Fruit fly (Drosophila melanogaster) whole organism, embryonic: ENCODE measurements around the gene CG32121.

Source experiments
- Antp ChIP-seq: fragments of 200-800 bp; sonication (Bioruptor generic); optimal IDR thresholded peaks from 3 replicates; lab custom pipeline; 2016; ENCODE audit warnings: missing biosample characterization, missing genetic modification characterization
- CG1024 ChIP-seq: fragments of 200-800 bp; sonication (Bioruptor generic); IDR thresholded peaks from 2 replicates; pipeline ENCODE4 v1.3.6; 2022; ENCODE audit warnings: missing biosample characterization, missing genetic modification characterization
- CG10462 ChIP-seq: fragments of 200-800 bp; sonication (Bioruptor generic); optimal IDR thresholded peaks from 2 replicates; lab custom pipeline; 2016; ENCODE audit warnings: missing biosample characterization, missing genetic modification characterization
- CG10979 ChIP-seq: fragments of 200-800 bp; sonication (Bioruptor generic); optimal IDR thresholded peaks from 2 replicates; lab custom pipeline; 2018; ENCODE audit warnings: missing biosample characterization, mild to moderate bottlenecking, missing genetic modification characterization, moderate library complexity
- CG12769 ChIP-seq: fragments of 200-800 bp; sonication (Bioruptor generic); optimal IDR thresholded peaks from 2 replicates; lab custom pipeline; 2019; ENCODE audit warnings: missing biosample characterization, mild to moderate bottlenecking, missing genetic modification characterization, moderate library complexity
- CG13287 ChIP-seq: fragments of 200-800 bp; sonication (Bioruptor generic); IDR thresholded peaks from 2 replicates; pipeline ENCODE4 v1.3.6; 2022; ENCODE audit warnings: missing biosample characterization, missing genetic modification characterization; ENCODE audit not compliant: partially characterized antibody
- CG13424 ChIP-seq: fragments of 200-800 bp; sonication (Bioruptor generic); optimal IDR thresholded peaks from 2 replicates; lab custom pipeline; 2019; ENCODE audit warnings: missing biosample characterization, mild to moderate bottlenecking, missing genetic modification characterization, moderate library complexity
- CG13624 ChIP-seq: fragments of 200-800 bp; sonication (Bioruptor generic); optimal IDR thresholded peaks from 2 replicates; lab custom pipeline; 2016; ENCODE audit warnings: missing biosample characterization, missing genetic modification characterization
- CG15011 ChIP-seq: fragments of 200-800 bp; sonication (Bioruptor generic); optimal IDR thresholded peaks from 3 replicates; lab custom pipeline; 2018; ENCODE audit warnings: missing biosample characterization, mild to moderate bottlenecking, missing genetic modification characterization
- CG15696 ChIP-seq: fragments of 200-800 bp; sonication (Bioruptor generic); optimal IDR thresholded peaks from 2 replicates; lab custom pipeline; 2019; ENCODE audit warnings: missing biosample characterization, mild to moderate bottlenecking, missing genetic modification characterization, moderate library complexity
- CG17328 ChIP-seq: fragments of 200-800 bp; sonication (Bioruptor generic); IDR thresholded peaks from 2 replicates; pipeline ENCODE4 v1.3.6; 2022; ENCODE audit warnings: missing biosample characterization, missing genetic modification characterization
- CG17612 ChIP-seq: fragments of 200-800 bp; sonication (Bioruptor generic); IDR thresholded peaks from 2 replicates; pipeline ENCODE4 v1.3.6; 2022; ENCODE audit warnings: missing biosample characterization, missing genetic modification characterization
- CG1832 ChIP-seq: fragments of 200-800 bp; sonication (Bioruptor generic); optimal IDR thresholded peaks from 2 replicates; lab custom pipeline; 2017; ENCODE audit warnings: missing biosample characterization, mild to moderate bottlenecking, missing genetic modification characterization, inconsistent platforms
- CG2116 ChIP-seq: fragments of 200-800 bp; sonication (Bioruptor generic); optimal IDR thresholded peaks from 3 replicates; lab custom pipeline; 2018; ENCODE audit warnings: missing biosample characterization, mild to moderate bottlenecking, missing genetic modification characterization
- CG30403 ChIP-seq: fragments of 200-800 bp; sonication (Bioruptor generic); optimal IDR thresholded peaks from 3 replicates; lab custom pipeline; 2016; ENCODE audit warnings: missing biosample characterization, missing genetic modification characterization
- CG3163 ChIP-seq: fragments of 200-800 bp; sonication (Bioruptor generic); optimal IDR thresholded peaks from 3 replicates; lab custom pipeline; 2016; ENCODE audit warnings: missing biosample characterization, missing genetic modification characterization
- CG6654 ChIP-seq: fragments of 200-800 bp; sonication (Bioruptor generic); optimal IDR thresholded peaks from 2 replicates; lab custom pipeline; 2017; ENCODE audit warnings: missing biosample characterization, mild to moderate bottlenecking, missing genetic modification characterization
- CG6689 ChIP-seq: fragments of 200-800 bp; sonication (Bioruptor generic); IDR thresholded peaks from 2 replicates; pipeline ENCODE4 v1.3.6; 2022; ENCODE audit warnings: missing biosample characterization, missing genetic modification characterization
- CG6813 ChIP-seq: fragments of 200-800 bp; sonication (Bioruptor generic); optimal IDR thresholded peaks from 2 replicates; lab custom pipeline; 2017; ENCODE audit warnings: missing biosample characterization, missing genetic modification characterization, mild to moderate bottlenecking, moderate library complexity, missing genetic modification reagents
- CG8089 ChIP-seq: fragments of 200-800 bp; sonication (Bioruptor generic); optimal IDR thresholded peaks from 3 replicates; lab custom pipeline; 2016; ENCODE audit warnings: missing biosample characterization, missing genetic modification characterization
- CG8944 ChIP-seq: fragments of 200-800 bp; sonication (Bioruptor generic); optimal IDR thresholded peaks from 3 replicates; lab custom pipeline; 2016; ENCODE audit warnings: missing biosample characterization, missing genetic modification characterization
- CTCF ChIP-seq: fragments of 200-800 bp; sonication (Bioruptor generic); optimal IDR thresholded peaks from 2 replicates; lab custom pipeline; 2017; ENCODE audit warnings: missing biosample characterization, mild to moderate bottlenecking, missing genetic modification characterization, moderate library complexity
- Deaf1 ChIP-seq: fragments of 200-800 bp; optimal IDR thresholded peaks from 3 replicates; lab custom pipeline; 2019; ENCODE audit warnings: missing biosample characterization, mild to moderate bottlenecking, missing genetic modification characterization, moderate library complexity
- Eip74EF ChIP-seq, 2 experiments: fragments of 200-800 bp in 1 of 2; fragments of >200 bp in 1 of 2; sonication (Bioruptor generic) in 1 of 2; optimal IDR thresholded peaks; 2 replicates each; lab custom pipeline; 2017 to 2019; ENCODE audit warnings: missing biosample characterization in 2 of 2, missing genetic modification characterization in 2 of 2, mild to moderate bottlenecking in 1 of 2, moderate library complexity in 1 of 2
- Elba2 ChIP-seq: fragments of 200-800 bp; sonication (Bioruptor generic); optimal IDR thresholded peaks from 3 replicates; lab custom pipeline; 2016; ENCODE audit warnings: missing biosample characterization, missing genetic modification characterization
- Ets65A ChIP-seq: fragments of 200-800 bp; sonication (Bioruptor generic); peaks from one replicate; lab custom pipeline; 2016; ENCODE audit warnings: missing biosample characterization, missing genetic modification characterization
- Fer2 ChIP-seq: fragments of 200-800 bp; sonication (Bioruptor generic); optimal IDR thresholded peaks from 2 replicates; lab custom pipeline; 2018; ENCODE audit warnings: missing biosample characterization, mild to moderate bottlenecking, missing genetic modification characterization, moderate library complexity
- H15 ChIP-seq: fragments of 200-800 bp; sonication (Bioruptor generic); IDR thresholded peaks from 3 replicates; pipeline ENCODE4 v1.3.6; 2022; ENCODE audit warnings: missing biosample characterization, missing genetic modification characterization
- HLH3B ChIP-seq: fragments of 200-800 bp; sonication (Bioruptor generic); IDR thresholded peaks from 2 replicates; pipeline ENCODE4 v1.3.6; 2022; ENCODE audit warnings: missing biosample characterization, missing genetic modification characterization
- Jarid2 ChIP-seq: fragments of 200-800 bp; sonication (Bioruptor generic); optimal IDR thresholded peaks from 3 replicates; lab custom pipeline; 2017; ENCODE audit warnings: mild to moderate bottlenecking, missing biosample characterization, missing genetic modification reagents, missing genetic modification characterization
- Lhr ChIP-seq: fragments of 200-800 bp; sonication (Bioruptor generic); optimal IDR thresholded peaks from 3 replicates; lab custom pipeline; 2017; ENCODE audit warnings: mild to moderate bottlenecking, missing biosample characterization, missing genetic modification reagents, missing genetic modification characterization
- NFAT ChIP-seq: fragments of 200-800 bp; sonication (Bioruptor generic); IDR thresholded peaks from 2 replicates; pipeline ENCODE4 v1.3.6; 2022; ENCODE audit warnings: missing biosample characterization, missing genetic modification characterization
- PHDP ChIP-seq: fragments of 200-800 bp; sonication (Bioruptor generic); optimal IDR thresholded peaks from 3 replicates; lab custom pipeline; 2018; ENCODE audit warnings: missing biosample characterization, mild to moderate bottlenecking, missing genetic modification characterization, moderate library complexity
- Pdp1 ChIP-seq, 2 experiments: fragments of 200-800 bp; sonication (Bioruptor generic); optimal IDR thresholded peaks; 3 replicates each; lab custom pipeline; 2016; ENCODE audit warnings: missing biosample characterization in 2 of 2, missing genetic modification characterization in 2 of 2, mild to moderate bottlenecking in 1 of 2, moderate library complexity in 1 of 2
- Trl ChIP-seq, 3 experiments: fragments of >200 bp in 2 of 3; fragments of 200-800 bp in 1 of 3; sonication (Bioruptor generic) in 1 of 3; optimal IDR thresholded peaks; 2 replicates in 1 of 3; 3 replicates in 2 of 3; lab custom pipeline; 2016 to 2017; ENCODE audit warnings: missing biosample characterization in 1 of 3, missing genetic modification characterization in 1 of 3
- Xbp1 ChIP-seq: fragments of 200-800 bp; sonication (Bioruptor generic); optimal IDR thresholded peaks from 3 replicates; lab custom pipeline; 2016; ENCODE audit warnings: missing biosample characterization, mild to moderate bottlenecking, missing genetic modification characterization
- amos ChIP-seq: fragments of 200-800 bp; sonication (Bioruptor generic); IDR thresholded peaks from 2 replicates; pipeline ENCODE4 v1.3.6; 2022; ENCODE audit warnings: missing biosample characterization, missing genetic modification characterization; ENCODE audit not compliant: partially characterized antibody
- cas ChIP-seq: fragments of 200-800 bp; sonication (Bioruptor generic); IDR thresholded peaks from 2 replicates; pipeline ENCODE4 v1.3.6; 2022; ENCODE audit warnings: missing biosample characterization, missing genetic modification characterization
- exex ChIP-seq: fragments of 200-800 bp; sonication (Bioruptor generic); optimal IDR thresholded peaks from 4 replicates; lab custom pipeline; 2018; ENCODE audit warnings: missing biosample characterization, mild to moderate bottlenecking, missing genetic modification characterization, moderate library complexity
- ham ChIP-seq: fragments of 200-800 bp; sonication (Bioruptor generic); IDR thresholded peaks from 2 replicates; pipeline ENCODE4 v1.3.6; 2022; ENCODE audit warnings: missing biosample characterization, missing genetic modification characterization
- hkb ChIP-seq, 2 experiments: fragments of 200-800 bp in 1 of 2; fragments of >200 bp in 1 of 2; sonication (Bioruptor generic) in 1 of 2; IDR thresholded peaks in 1 of 2; optimal IDR thresholded peaks in 1 of 2; 2 replicates each; pipeline versions ENCODE4 v1.3.6 to Lab custom; 2017 to 2022; ENCODE audit warnings: missing biosample characterization in 1 of 2, missing genetic modification characterization in 1 of 2
- kay ChIP-seq: fragments of 200-800 bp; sonication (Bioruptor generic); optimal IDR thresholded peaks from 2 replicates; lab custom pipeline; 2016; ENCODE audit warnings: missing biosample characterization, missing genetic modification characterization
- maf-S ChIP-seq: fragments of 200-800 bp; sonication (Bioruptor generic); optimal IDR thresholded peaks from 2 replicates; lab custom pipeline; 2016; ENCODE audit warnings: missing biosample characterization, missing genetic modification characterization
- row ChIP-seq: fragments of 200-800 bp; sonication (Bioruptor generic); IDR thresholded peaks from 3 replicates; pipeline ENCODE4 v1.3.6; 2022; ENCODE audit warnings: missing biosample characterization, missing genetic modification characterization
- sens ChIP-seq: fragments of 200-800 bp; sonication (Bioruptor generic); peaks from one replicate; lab custom pipeline; 2016; ENCODE audit warnings: missing biosample characterization, missing genetic modification characterization
- sna ChIP-seq: fragments of 200-800 bp; sonication (Bioruptor generic); IDR thresholded peaks from 2 replicates; pipeline ENCODE4 v1.3.6; 2022; ENCODE audit warnings: missing biosample characterization, missing genetic modification characterization; ENCODE audit not compliant: partially characterized antibody
- ssp ChIP-seq: fragments of 200-800 bp; sonication (Bioruptor generic); IDR thresholded peaks from 2 replicates; pipeline ENCODE4 v1.3.6; 2022; ENCODE audit warnings: missing biosample characterization, missing genetic modification characterization
- stwl ChIP-seq: fragments of 200-800 bp; sonication (Bioruptor generic); optimal IDR thresholded peaks from 3 replicates; lab custom pipeline; 2018; ENCODE audit warnings: missing biosample characterization, mild to moderate bottlenecking, missing genetic modification characterization, moderate library complexity
- sug ChIP-seq: fragments of 200-800 bp; optimal IDR thresholded peaks from 2 replicates; lab custom pipeline; 2019; ENCODE audit warnings: missing biosample characterization, mild to moderate bottlenecking, missing genetic modification characterization, moderate library complexity
- vvl ChIP-seq: fragments of 200-800 bp; sonication (Bioruptor generic); IDR thresholded peaks from 2 replicates; pipeline ENCODE4 v1.3.6; 2022; ENCODE audit warnings: missing biosample characterization, missing genetic modification characterization

CG32121 gene

DNA sequence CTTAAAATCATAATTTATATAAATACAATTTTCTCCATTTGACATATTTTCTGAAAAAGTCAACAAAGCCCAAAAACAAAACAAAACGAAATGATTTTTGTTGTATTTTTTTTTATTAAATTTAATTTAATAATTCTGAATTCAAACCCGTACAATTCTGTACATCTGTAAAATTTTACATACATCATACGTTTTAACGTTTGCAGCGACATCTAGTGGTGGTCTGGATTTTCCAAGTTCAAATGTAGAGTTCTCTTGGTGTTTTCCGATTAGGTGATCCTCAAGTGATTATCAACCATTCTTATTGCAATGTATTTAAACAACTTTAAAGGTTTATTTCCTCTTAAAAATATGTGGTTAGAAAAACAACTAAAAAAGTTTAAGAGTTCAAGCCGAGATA is 11.1 kb downstream of the CG32121 start (continued):
- TF ChIP-seq hkb (optimal IDR thresholded peaks at IDR 0.05; lab: Kevin White, UChicago), result no peak
- no peak for TF ChIP-seq hkb (GFP tag; IDR thresholded peaks at IDR 0.05; lab: Robert Waterston, UW)
- no peak for TF ChIP-seq CG1024 (GFP tag; lab: Robert Waterston, UW)
- TF ChIP-seq vvl (GFP tag; lab: Robert Waterston, UW), result peak; percentile 37
- no peak for TF ChIP-seq sna
- peak; percentile 100 for TF ChIP-seq CG10979 (tag; lab: Kevin White, UChicago)
- peak; percentile 13; the same call in 1 of the 2 replicates for TF ChIP-seq HLH3B (GFP tag; lab: Robert Waterston, UW)
- TF ChIP-seq CG1832 (GFP tag; lab: Kevin White, UChicago), result no peak
- no peak for TF ChIP-seq CG6689 (GFP tag; lab: Robert Waterston, UW)
- TF ChIP-seq row, result no peak
- peak; percentile 29 for TF ChIP-seq sug (tag; lab: Kevin White, UChicago)
- TF ChIP-seq CG3163, result peak; percentile 4
- peak; percentile 68 for TF ChIP-seq CG15696
- no peak for TF ChIP-seq CG15011
- peak; percentile 34 for TF ChIP-seq Jarid2 (GFP tag; lab: Kevin White, UChicago)
- TF ChIP-seq CG17328, result no peak
- no peak for TF ChIP-seq Trl (optimal IDR thresholded peaks at IDR 0.05; lab: Kevin White, UChicago)
- TF ChIP-seq Trl (GFP tag; optimal IDR thresholded peaks at IDR 0.05; lab: Kevin White, UChicago), result peak; percentile 1
- TF ChIP-seq CG17612, result no peak
- no peak for TF ChIP-seq ssp (GFP tag; lab: Robert Waterston, UW)
- TF ChIP-seq ham (GFP tag; lab: Robert Waterston, UW), result no peak
- TF ChIP-seq Xbp1 (GFP tag; lab: Kevin White, UChicago), result peak; percentile 72
- peak; percentile 49 for TF ChIP-seq CG30403 (GFP tag; lab: Kevin White, UChicago)
- no peak for TF ChIP-seq Deaf1 (tag; lab: Kevin White, UChicago)
- TF ChIP-seq CG13624 (GFP tag; lab: Kevin White, UChicago), result no peak
- peak; percentile 70 for TF ChIP-seq Ets65A (GFP tag; lab: Kevin White, UChicago)
- TF ChIP-seq CG8944 (GFP tag; lab: Kevin White, UChicago), result peak; percentile 26
- TF ChIP-seq Eip74EF (GFP tag; optimal IDR thresholded peaks at IDR 0.05; lab: Kevin White, UChicago), result no peak
- TF ChIP-seq CG6813 (GFP tag; lab: Kevin White, UChicago), result no peak
- 0 out of 3 replicates have a peak, but pooled peaks have one; percentile 9 for TF ChIP-seq H15 (GFP tag; lab: Robert Waterston, UW)
- peak; percentile 7 for TF ChIP-seq CG13424
- peak; percentile 99 for TF ChIP-seq CTCF (GFP tag; lab: Kevin White, UChicago)
- TF ChIP-seq amos (GFP tag; lab: Robert Waterston, UW), result peak; percentile 56
- peak; percentile 22 for TF ChIP-seq CG12769 (tag; lab: Kevin White, UChicago)
- peak; percentile 18 for TF ChIP-seq CG2116 (GFP tag; lab: Kevin White, UChicago)
- peak; percentile 63 for TF ChIP-seq Lhr (GFP tag; lab: Kevin White, UChicago)
- peak; percentile 20 for TF ChIP-seq Antp (GFP tag; lab: Kevin White, UChicago)
- TF ChIP-seq kay (GFP tag; lab: Kevin White, UChicago), result peak; percentile 21
- TF ChIP-seq cas (GFP tag; lab: Robert Waterston, UW), result no peak
- no peak for TF ChIP-seq CG10462
- TF ChIP-seq exex (tag; lab: Kevin White, UChicago), result no peak
- TF ChIP-seq CG8089 (GFP tag; lab: Kevin White, UChicago), result peak; percentile 14
- TF ChIP-seq Fer2, result no peak
- peak; percentile 13 for TF ChIP-seq PHDP
- TF ChIP-seq stwl (tag; lab: Kevin White, UChicago), result peak; percentile 61
- peak; percentile 97 for TF ChIP-seq Elba2
- peak; percentile 38; the same call in 1 of the 2 replicates for TF ChIP-seq NFAT (GFP tag; lab: Robert Waterston, UW)
- TF ChIP-seq sens (GFP tag; lab: Kevin White, UChicago), result peak; percentile 73
- TF ChIP-seq CG13287 (GFP tag; lab: Robert Waterston, UW), result no peak
- no peak for TF ChIP-seq maf-S (GFP tag; lab: Kevin White, UChicago)
- peak; percentile 33 to 47 for TF ChIP-seq Pdp1 (GFP tag; optimal IDR thresholded peaks at IDR 0.05; lab: Kevin White, UChicago)
- TF ChIP-seq CG6654 (GFP tag; lab: Kevin White, UChicago), result no peak
